Worm (Caenorhabditis elegans) whole organism, L4 larva: ENCODE results near the gene ZK1058.9.

ENCODE experiments used
- D1046.2 ChIP-seq: fragments of 200-800 bp; sonication (Bioruptor generic); IDR thresholded peaks from 2 replicates; pipeline ENCODE4 v1.3.6; 2022; ENCODE audit warnings: missing genetic modification characterization, missing compliant biosample characterization
- F49E8.2 ChIP-seq: sonication (generic microtip); optimal IDR thresholded peaks from 2 replicates; lab custom pipeline; 2016; ENCODE audit warnings: missing compliant biosample characterization, mild to moderate bottlenecking, missing genetic modification characterization, borderline replicate concordance
- R02D3.7 ChIP-seq: fragments of 150-350 bp; sonication (generic microtip); optimal IDR thresholded peaks from 3 replicates; lab custom pipeline; 2014; ENCODE audit warnings: missing biosample characterization, missing genetic modification characterization
- T26A8.4 ChIP-seq: fragments of 200-800 bp; sonication (Bioruptor generic); IDR thresholded peaks from 2 replicates; pipeline ENCODE4 v1.3.6; 2022; ENCODE audit warnings: missing genetic modification characterization, missing compliant biosample characterization
- Y105C5A.15 ChIP-seq: fragments of 200-800 bp; sonication (Bioruptor generic); IDR thresholded peaks from 2 replicates; pipeline ENCODE4 v1.3.6; 2022; ENCODE audit warnings: missing genetic modification characterization, missing compliant biosample characterization
- Y48G9A.11 ChIP-seq: fragments of 200-800 bp; sonication (Bioruptor generic); IDR thresholded peaks from 2 replicates; pipeline ENCODE4 v1.3.6; 2022; ENCODE audit warnings: missing genetic modification reagents, missing genetic modification characterization, missing compliant biosample characterization
- Y5F2A.4 ChIP-seq: fragments of 200-800 bp; sonication (Bioruptor generic); optimal IDR thresholded peaks from 2 replicates; lab custom pipeline; 2018; ENCODE audit warnings: mild to moderate bottlenecking, missing genetic modification characterization, missing compliant biosample characterization
- Y75B8A.6 ChIP-seq: fragments of 200-800 bp; sonication (Bioruptor generic); IDR thresholded peaks from 2 replicates; pipeline ENCODE4 v1.3.6; 2022; ENCODE audit warnings: missing genetic modification reagents, missing genetic modification characterization, missing compliant biosample characterization
- ZK546.5 ChIP-seq, 2 experiments: sonication (generic microtip); optimal IDR thresholded peaks; 2 replicates each; lab custom pipeline; 2017; ENCODE audit warnings: missing biosample characterization in 2 of 2, missing genetic modification characterization in 2 of 2
- aha-1 ChIP-seq: fragments of 150-350 bp; peaks from one replicate; lab custom pipeline; 2014; ENCODE audit warnings: missing biosample characterization, missing genetic modification characterization
- ceh-20 ChIP-seq: fragments of 200-800 bp; sonication (Bioruptor generic); IDR thresholded peaks from 2 replicates; pipeline ENCODE4 v1.3.6; 2022; ENCODE audit warnings: missing genetic modification reagents, missing genetic modification characterization, missing compliant biosample characterization
- ceh-44 ChIP-seq: fragments of 200-800 bp; sonication (Bioruptor generic); IDR thresholded peaks from 2 replicates; pipeline ENCODE4 v1.3.6; 2022; ENCODE audit warnings: missing genetic modification reagents, missing genetic modification characterization, missing compliant biosample characterization
- daf-16 ChIP-seq, 3 experiments: sonication (generic microtip); optimal IDR thresholded peaks; 2 replicates each; lab custom pipeline; 2016 to 2017; ENCODE audit warnings: missing genetic modification characterization in 3 of 3, missing genetic modification reagents in 3 of 3, mild to moderate bottlenecking in 2 of 3, missing compliant biosample characterization in 2 of 3, missing biosample characterization in 1 of 3, moderate library complexity in 1 of 3
- dmd-6 ChIP-seq: fragments of 200-800 bp; sonication (Bioruptor generic); IDR thresholded peaks from 2 replicates; pipeline ENCODE4 v1.3.6; 2022; ENCODE audit warnings: missing genetic modification reagents, missing genetic modification characterization, missing compliant biosample characterization
- dpl-1 ChIP-seq: fragments of 150-350 bp; optimal IDR thresholded peaks from 2 replicates; lab custom pipeline; 2014; ENCODE audit warnings: missing biosample characterization, missing genetic modification reagents, missing genetic modification characterization
- duxl-1 ChIP-seq: sonication (generic microtip); optimal IDR thresholded peaks from 2 replicates; lab custom pipeline; 2016; ENCODE audit warnings: mild to moderate bottlenecking, missing genetic modification characterization, moderate library complexity, missing compliant biosample characterization; ENCODE audit not compliant: poor library complexity
- egl-43 ChIP-seq: fragments of 200-800 bp; sonication (Bioruptor generic); IDR thresholded peaks from 2 replicates; pipeline ENCODE4 v1.3.6; 2022; ENCODE audit warnings: missing genetic modification reagents, missing genetic modification characterization, missing compliant biosample characterization
- hif-1 ChIP-seq, 2 experiments: sonication (generic microtip); optimal IDR thresholded peaks; 2 replicates each; lab custom pipeline; 2016 to 2017; ENCODE audit warnings: missing compliant biosample characterization in 2 of 2, missing genetic modification characterization in 2 of 2, missing genetic modification reagents in 2 of 2, missing genotype in 2 of 2, mild to moderate bottlenecking in 1 of 2
- hlh-11 ChIP-seq: fragments of 200-800 bp; sonication (Bioruptor generic); optimal IDR thresholded peaks from 2 replicates; lab custom pipeline; 2018; ENCODE audit warnings: mild to moderate bottlenecking, missing genetic modification characterization, missing compliant biosample characterization
- hlh-30 ChIP-seq: sonication (generic microtip); optimal IDR thresholded peaks from 2 replicates; lab custom pipeline; 2017; ENCODE audit warnings: antibody characterized with exemption, mild to moderate bottlenecking, missing genetic modification characterization, missing compliant biosample characterization; ENCODE audit not compliant: insufficient read depth
- hmg-1.1 ChIP-seq: fragments of 200-800 bp; sonication (Bioruptor generic); IDR thresholded peaks from 2 replicates; pipeline ENCODE4 v1.3.6; 2022; ENCODE audit warnings: missing genetic modification reagents, missing genetic modification characterization, missing compliant biosample characterization
- lin-1 ChIP-seq: fragments of 200-800 bp; sonication (Bioruptor generic); IDR thresholded peaks from 2 replicates; pipeline ENCODE4 v1.3.6; 2022; ENCODE audit warnings: missing genetic modification reagents, missing genetic modification characterization, missing compliant biosample characterization
- lin-13 ChIP-seq: fragments of 150-350 bp; optimal IDR thresholded peaks from 2 replicates; lab custom pipeline; 2014; ENCODE audit warnings: missing biosample characterization, missing genetic modification reagents, missing genetic modification characterization
- lin-29 ChIP-seq: fragments of 200-800 bp; sonication (Bioruptor generic); IDR thresholded peaks from 2 replicates; pipeline ENCODE4 v1.3.6; 2022; ENCODE audit warnings: missing genetic modification reagents, missing genetic modification characterization, missing compliant biosample characterization
- mdl-1 ChIP-seq, 2 experiments: fragments of 150-350 bp in 1 of 2; sonication (generic microtip) in 1 of 2; optimal IDR thresholded peaks; 2 replicates each; lab custom pipeline; 2014 to 2017; ENCODE audit warnings: missing biosample characterization in 2 of 2, missing genetic modification characterization in 2 of 2
- mep-1 ChIP-seq: fragments of 150-350 bp; sonication (generic microtip); optimal IDR thresholded peaks from 3 replicates; lab custom pipeline; 2014; ENCODE audit warnings: missing biosample characterization, missing genetic modification characterization
- mes-2 ChIP-seq: sonication (generic microtip); optimal IDR thresholded peaks from 2 replicates; lab custom pipeline; 2016; ENCODE audit warnings: missing genotype, mild to moderate bottlenecking, missing genetic modification characterization, missing compliant biosample characterization; ENCODE audit not compliant: poor library complexity, severe bottlenecking
- nhr-102 ChIP-seq: sonication (generic microtip); optimal IDR thresholded peaks from 2 replicates; lab custom pipeline; 2016; ENCODE audit warnings: mild to moderate bottlenecking, missing genetic modification characterization, moderate library complexity, missing compliant biosample characterization
- nhr-11 ChIP-seq: fragments of 150-350 bp; optimal IDR thresholded peaks from 2 replicates; lab custom pipeline; 2014; ENCODE audit warnings: missing biosample characterization, missing genetic modification characterization
- nhr-111 ChIP-seq: fragments of 200-800 bp; sonication (Bioruptor generic); optimal IDR thresholded peaks from 2 replicates; lab custom pipeline; 2018; ENCODE audit warnings: mild to moderate bottlenecking, missing genetic modification characterization, missing compliant biosample characterization
- nhr-28 ChIP-seq: fragments of 150-350 bp; optimal IDR thresholded peaks from 2 replicates; lab custom pipeline; 2014; ENCODE audit warnings: missing biosample characterization, missing genetic modification characterization
- nhr-48 ChIP-seq: sonication (generic microtip); optimal IDR thresholded peaks from 2 replicates; lab custom pipeline; 2016; ENCODE audit warnings: mild to moderate bottlenecking, missing genetic modification characterization, missing compliant biosample characterization
- rbr-2 ChIP-seq: sonication (generic microtip); optimal IDR thresholded peaks from 2 replicates; lab custom pipeline; 2016; ENCODE audit warnings: missing genotype, missing genetic modification characterization, missing compliant biosample characterization
- set-16 ChIP-seq: fragments of 200-800 bp; sonication (Bioruptor generic); IDR thresholded peaks from 2 replicates; pipeline ENCODE4 v1.3.6; 2022; ENCODE audit warnings: missing genetic modification reagents, missing genetic modification characterization, missing compliant biosample characterization
- skn-1 ChIP-seq: fragments of 150-350 bp; optimal IDR thresholded peaks from 2 replicates; lab custom pipeline; 2014; ENCODE audit warnings: missing biosample characterization, missing genetic modification characterization
- snpc-1.2 ChIP-seq: fragments of 200-800 bp; sonication (Bioruptor generic); IDR thresholded peaks from 2 replicates; pipeline ENCODE4 v1.3.6; 2022; ENCODE audit warnings: missing genetic modification reagents, missing genetic modification characterization, missing compliant biosample characterization
- spr-1 ChIP-seq: sonication (generic microtip); optimal IDR thresholded peaks from 2 replicates; lab custom pipeline; 2016; ENCODE audit warnings: mild to moderate bottlenecking, missing genetic modification characterization, missing compliant biosample characterization
- spr-3 ChIP-seq: fragments of 200-800 bp; sonication (Bioruptor generic); optimal IDR thresholded peaks from 2 replicates; lab custom pipeline; 2018; ENCODE audit warnings: mild to moderate bottlenecking, missing genetic modification characterization, missing compliant biosample characterization
- tag-97 ChIP-seq: fragments of 200-800 bp; sonication (Bioruptor generic); IDR thresholded peaks from 2 replicates; pipeline ENCODE4 v1.3.6; 2022; ENCODE audit warnings: missing genetic modification characterization, missing compliant biosample characterization
- tra-1 ChIP-seq: fragments of 200-800 bp; sonication (Bioruptor generic); IDR thresholded peaks from 2 replicates; pipeline ENCODE4 v1.3.6; 2022; ENCODE audit warnings: missing genetic modification reagents, missing genetic modification characterization, missing compliant biosample characterization
- unc-62 ChIP-seq, 3 experiments: fragments of 150-350 bp in 1 of 3; sonication (generic microtip); optimal IDR thresholded peaks in 2 of 3; peaks in 1 of 3; 1 replicate in 1 of 3; 2 replicates in 2 of 3; lab custom pipeline; 2014 to 2017; ENCODE audit warnings: missing biosample characterization in 3 of 3, missing genetic modification characterization in 3 of 3, missing genetic modification reagents in 3 of 3, missing genotype in 1 of 3
- vab-7 ChIP-seq: fragments of 200-800 bp; sonication (Bioruptor generic); IDR thresholded peaks from 2 replicates; pipeline ENCODE4 v1.3.6; 2022; ENCODE audit warnings: missing genetic modification reagents, missing genetic modification characterization, missing compliant biosample characterization
- zip-11 ChIP-seq: fragments of 200-800 bp; sonication (Bioruptor generic); IDR thresholded peaks from 2 replicates; pipeline ENCODE4 v1.3.6; 2022; ENCODE audit warnings: missing genetic modification characterization, missing compliant biosample characterization
- zip-2 ChIP-seq: fragments of 150-350 bp; optimal IDR thresholded peaks from 2 replicates; lab custom pipeline; 2014; ENCODE audit warnings: missing biosample characterization, missing genetic modification characterization
- ztf-11 ChIP-seq: fragments of 150-350 bp; optimal IDR thresholded peaks from 2 replicates; lab custom pipeline; 2014; ENCODE audit warnings: missing biosample characterization, missing genetic modification characterization

Gene ZK1058.9

DNA sequence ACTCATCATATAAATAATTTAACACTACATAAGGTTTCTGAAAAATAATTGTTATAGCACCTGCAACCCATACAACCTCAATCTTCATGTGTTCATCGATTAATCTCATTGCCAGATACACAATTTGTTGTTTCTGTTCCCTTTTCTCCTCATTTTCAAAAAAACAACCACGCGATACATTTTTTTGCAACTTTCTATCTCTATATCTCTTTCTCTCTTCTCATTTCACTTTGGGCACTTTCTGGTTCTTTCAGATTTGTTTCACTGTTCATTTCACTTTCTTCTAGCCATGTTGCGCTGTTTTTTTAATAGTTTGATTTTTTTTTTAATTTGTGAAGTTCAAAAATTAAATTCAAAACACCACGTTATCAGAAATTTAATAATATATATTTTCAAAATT is 33.2 kb upstream of the ZK1058.9 start:
- TF ChIP-seq T26A8.4 (GFP tag; lab: Robert Waterston, UW) (no peak), rbr-2 (no peak), nhr-28 (tag; lab: Kevin White, UChicago) (peak; percentile 8), Y48G9A.11 (GFP tag; lab: Robert Waterston, UW) (no peak), nhr-102 (tag; lab: Kevin White, UChicago) (no peak), egl-43 (GFP tag; lab: Robert Waterston, UW) (no peak), ZK546.5 (tag; optimal IDR thresholded peaks at IDR 0.05; lab: Kevin White, UChicago) (no peak), zip-11 (no peak), ceh-44 (GFP tag; lab: Robert Waterston, UW) (no peak), mes-2 (tag; lab: Kevin White, UChicago) (no peak), hlh-30 (peak; percentile 44), tag-97 (GFP tag; lab: Robert Waterston, UW) (no peak), lin-1 (no peak), hlh-11 (tag; lab: Kevin White, UChicago) (peak; percentile 20), lin-13 (GFP tag; lab: Kevin White, UChicago) (no peak), hif-1 (tag; optimal IDR thresholded peaks at IDR 0.05; lab: Kevin White, UChicago) (no peak), mep-1 (tag; lab: Kevin White, UChicago) (no peak), dmd-6 (GFP tag; lab: Robert Waterston, UW) (peak; percentile 16; the same call in 1 of the 2 replicates), ceh-20 (GFP tag; lab: Robert Waterston, UW) (no peak), tra-1 (GFP tag; lab: Robert Waterston, UW) (no peak), Y75B8A.6 (GFP tag; lab: Robert Waterston, UW) (no peak), spr-1 (no peak), F49E8.2 (tag; lab: Kevin White, UChicago) (no peak), aha-1 (tag; lab: Kevin White, UChicago) (peak; percentile 84), dpl-1 (GFP tag; lab: Kevin White, UChicago) (no peak), mdl-1 (tag; optimal IDR thresholded peaks at IDR 0.05; lab: Kevin White, UChicago) (peak in 1 of 2 experiments; percentile 25), spr-3 (GFP tag; lab: Kevin White, UChicago) (no peak), nhr-48 (no peak), D1046.2 (GFP tag; lab: Robert Waterston, UW) (no peak), ztf-11 (tag; lab: Kevin White, UChicago) (no peak), set-16 (GFP tag; lab: Robert Waterston, UW) (no peak), skn-1 (no peak), vab-7 (no peak), hmg-1.1 (GFP tag; lab: Robert Waterston, UW) (no peak), lin-29 (GFP tag; lab: Robert Waterston, UW) (no peak), nhr-111 (GFP tag; lab: Kevin White, UChicago) (no peak), Y5F2A.4 (GFP tag; lab: Kevin White, UChicago) (no peak), duxl-1 (no peak), nhr-11 (no peak), daf-16 (GFP tag; optimal IDR thresholded peaks at IDR 0.05; lab: Kevin White, UChicago) (no peak), daf-16 (tag; optimal IDR thresholded peaks at IDR 0.05; lab: Kevin White, UChicago) (no peak), snpc-1.2 (GFP tag; lab: Robert Waterston, UW) (no peak), Y105C5A.15 (GFP tag; lab: Robert Waterston, UW) (no peak), R02D3.7 (tag; lab: Kevin White, UChicago) (no peak), zip-2 (tag; lab: Kevin White, UChicago) (no peak), unc-62 (GFP tag; optimal IDR thresholded peaks at IDR 0.05 in 1 of 2; lab: Kevin White, UChicago) (no peak), unc-62 (tag; optimal IDR thresholded peaks at IDR 0.05; lab: Kevin White, UChicago) (no peak)
